Worm (Caenorhabditis elegans): Measurements from ENCODE around the gene F22E5.8.
"Not testable (repeated sequence)": the region's sequence is repeated elsewhere in the genome, so short reads cannot be mapped to it uniquely, and the experiment has no call there.

The F22E5.8 gene

DNA sequence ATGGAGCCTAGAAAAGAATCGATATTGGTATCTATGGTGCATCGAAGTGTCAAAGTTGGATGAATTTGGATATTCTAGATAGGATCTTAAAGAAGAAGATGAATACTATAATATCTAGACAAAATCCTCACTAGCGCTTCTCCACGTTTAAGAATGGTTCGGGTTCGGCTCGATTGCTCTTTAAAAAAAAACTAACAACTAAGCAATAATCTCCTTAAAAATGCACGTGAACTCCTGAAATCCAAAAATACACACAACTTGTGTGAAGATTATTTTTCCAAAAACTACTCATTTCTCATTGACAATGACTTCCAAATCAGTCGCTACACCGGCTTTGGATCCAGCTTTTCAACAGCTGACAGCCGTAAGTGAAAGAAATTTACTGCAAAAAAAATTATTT, 8.7 kb upstream of the F22E5.8 start, which contains the start of gene D2062.1:
D2062.1 (plus strand) TSS at position 301 of the 400 bp plus-strand sequence.
- TF ChIP-seq unc-62 (GFP tag; optimal IDR thresholded peaks at IDR 0.05) = no peak

DNA sequence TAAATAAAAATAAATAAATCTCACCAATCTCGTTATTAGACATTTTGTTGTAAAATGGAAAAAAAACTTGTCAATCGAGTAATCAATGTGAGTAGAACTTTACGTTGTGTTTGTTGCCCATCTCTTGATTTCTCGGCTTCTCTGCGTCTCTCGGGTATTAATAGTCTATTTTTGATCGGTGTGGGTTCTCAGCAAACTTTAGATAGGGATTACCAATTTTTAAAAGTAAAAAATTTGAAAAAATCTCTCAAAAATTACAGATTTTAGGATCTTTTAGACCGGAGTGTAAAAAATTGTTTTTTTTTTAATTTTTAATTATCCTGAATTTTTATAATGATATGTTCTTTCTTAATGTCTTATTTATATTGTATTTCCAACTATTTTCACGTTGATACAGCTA, 2.5 kb upstream of the F22E5.8 start, which contains the start of gene F22E5.21:
F22E5.21 (minus strand) TSS at position 101 of the 400 bp plus-strand sequence.
- TF ChIP-seq unc-62 (GFP tag; optimal IDR thresholded peaks at IDR 0.05) = no peak

DNA sequence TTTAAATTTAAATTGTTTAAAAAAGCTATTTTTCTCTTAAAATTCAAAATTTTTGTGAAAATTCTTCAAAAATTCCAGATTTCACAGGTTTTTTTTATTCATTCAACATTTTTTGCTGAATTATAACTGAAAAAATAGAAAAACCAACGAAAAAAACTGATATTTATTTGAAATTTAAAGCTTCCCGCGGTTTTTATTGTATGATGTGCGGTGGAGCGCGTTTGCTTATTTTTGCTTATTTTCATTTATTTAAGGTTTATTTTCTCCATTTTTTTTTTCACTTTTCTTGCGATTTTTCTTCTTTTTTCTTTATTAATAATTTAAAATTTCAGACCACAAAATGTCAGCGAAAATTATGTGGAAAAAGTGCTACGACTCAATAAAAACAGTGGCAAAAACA, 1.8 kb upstream of the F22E5.8 start, which contains the start of gene F22E5.9:
F22E5.9 (plus strand) TSS at position 327 of the 400 bp plus-strand sequence.
- no peak for TF ChIP-seq unc-62 (GFP tag; optimal IDR thresholded peaks at IDR 0.05)

DNA sequence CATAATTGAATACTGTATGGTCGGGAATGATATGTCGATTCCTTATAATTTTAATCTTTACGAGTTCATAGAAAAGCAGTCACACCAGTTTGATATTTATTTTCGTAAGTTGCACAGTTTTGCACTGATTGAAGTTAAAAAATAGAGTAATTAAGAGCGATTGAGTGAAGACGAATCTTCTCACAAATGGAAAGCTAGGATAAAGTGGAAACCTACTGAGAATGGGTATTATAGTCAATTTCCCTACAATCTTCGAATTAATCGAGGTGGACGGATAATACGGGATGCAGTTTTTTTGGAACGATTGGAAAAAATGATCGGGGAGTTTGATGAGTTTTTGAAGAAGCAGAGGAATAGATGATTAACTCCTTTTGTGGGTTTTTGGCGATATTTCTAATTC, 1.1 kb downstream of the F22E5.8 start, which contains the start of gene F22E5.23:
F22E5.23 (plus strand) TSS at position 301 of the 400 bp plus-strand sequence.
- TF ChIP-seq unc-62 (GFP tag; optimal IDR thresholded peaks at IDR 0.05) = no peak

DNA sequence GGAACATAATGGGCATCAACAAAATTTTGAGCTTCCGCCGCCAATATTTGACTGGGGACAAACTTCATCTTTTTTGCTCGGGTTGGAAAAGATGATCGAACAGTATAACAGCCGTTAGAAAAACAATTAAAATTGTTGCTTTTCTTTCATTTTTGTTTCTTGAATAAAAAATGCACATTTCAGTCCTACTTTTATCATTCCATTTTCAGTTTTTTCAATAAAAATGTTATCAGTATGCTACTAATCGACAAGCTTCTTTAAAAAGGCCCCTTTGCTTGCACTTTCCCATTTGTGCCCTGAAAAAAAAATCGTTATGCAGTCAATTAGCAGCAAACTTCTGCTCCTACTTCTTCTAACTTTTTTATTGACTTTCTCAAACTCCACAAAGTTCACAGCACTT, 1.9 kb downstream of the F22E5.8 start, which contains the start of gene F22E5.7:
F22E5.7 (plus strand) TSS at position 301 of the 400 bp plus-strand sequence.
- no peak for TF ChIP-seq unc-62 (GFP tag; optimal IDR thresholded peaks at IDR 0.05)

DNA sequence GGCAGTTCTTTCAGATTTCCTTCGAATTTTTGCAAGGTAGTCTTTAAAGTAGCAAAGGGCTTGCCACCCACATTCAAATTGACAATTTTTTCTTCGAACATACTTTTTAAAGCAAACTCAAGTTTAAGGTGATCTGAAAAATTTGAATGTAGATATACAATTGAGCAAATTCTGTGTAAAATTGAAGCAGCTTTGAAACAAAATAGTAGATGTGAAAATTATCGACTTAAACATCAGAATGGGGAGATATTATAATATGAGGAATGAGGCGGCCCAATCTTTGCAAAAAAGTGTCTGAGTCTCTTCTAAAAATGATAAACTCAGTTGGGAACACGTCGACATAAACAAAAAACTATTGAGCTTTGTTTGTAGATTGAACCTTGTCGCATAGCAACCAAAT, 4.7 kb downstream of the F22E5.8 start, which contains the start of gene F22E5.11:
F22E5.11 (minus strand) TSS at position 101 of the 400 bp plus-strand sequence.
- no peak for TF ChIP-seq unc-62 (GFP tag; optimal IDR thresholded peaks at IDR 0.05)

DNA sequence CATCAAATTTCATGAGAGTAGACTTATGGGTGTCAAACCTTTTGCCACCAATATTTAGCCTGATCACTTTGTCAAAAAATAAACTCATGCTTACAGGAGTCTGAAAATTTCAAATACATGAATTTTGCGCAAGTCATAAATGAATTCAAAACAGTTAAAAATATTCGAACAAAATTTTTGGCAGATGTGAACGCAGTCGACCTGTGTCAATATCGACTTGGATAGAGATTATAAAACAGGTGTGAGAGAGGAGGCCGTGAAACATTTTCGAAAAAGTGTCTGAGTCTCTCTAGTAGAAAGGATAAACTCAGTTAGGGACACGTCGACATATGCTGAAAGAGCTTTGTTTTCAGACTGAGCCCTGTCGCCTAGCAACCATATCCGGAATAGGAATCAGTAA, 6.9 kb downstream of the F22E5.8 start, which contains the start of gene F22E5.12:
F22E5.12 (minus strand) TSS at position 101 of the 400 bp plus-strand sequence.
- TF ChIP-seq unc-62 (GFP tag; optimal IDR thresholded peaks at IDR 0.05) = not testable (repeated sequence)

DNA sequence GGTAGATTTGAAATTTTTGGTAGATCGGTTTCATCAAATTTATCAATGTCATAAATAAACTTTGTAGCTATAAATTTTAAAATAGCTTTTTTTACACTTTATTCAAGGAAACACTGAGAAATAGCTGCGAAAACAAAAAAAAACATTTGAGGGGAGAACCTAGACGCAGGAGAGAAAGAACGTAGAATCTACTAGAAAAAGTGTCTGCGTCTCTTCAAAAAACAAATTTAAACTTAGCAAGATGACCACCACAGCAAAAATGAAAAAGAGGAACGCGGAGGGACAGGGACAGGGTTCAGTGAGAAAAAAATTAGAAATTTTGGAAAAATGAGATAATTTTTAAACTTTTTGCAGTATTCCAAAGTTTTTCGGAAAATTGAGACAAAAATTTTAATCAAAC, 9.2 kb downstream of the F22E5.8 start:
- no peak for TF ChIP-seq unc-62 (GFP tag; optimal IDR thresholded peaks at IDR 0.05)

DNA sequence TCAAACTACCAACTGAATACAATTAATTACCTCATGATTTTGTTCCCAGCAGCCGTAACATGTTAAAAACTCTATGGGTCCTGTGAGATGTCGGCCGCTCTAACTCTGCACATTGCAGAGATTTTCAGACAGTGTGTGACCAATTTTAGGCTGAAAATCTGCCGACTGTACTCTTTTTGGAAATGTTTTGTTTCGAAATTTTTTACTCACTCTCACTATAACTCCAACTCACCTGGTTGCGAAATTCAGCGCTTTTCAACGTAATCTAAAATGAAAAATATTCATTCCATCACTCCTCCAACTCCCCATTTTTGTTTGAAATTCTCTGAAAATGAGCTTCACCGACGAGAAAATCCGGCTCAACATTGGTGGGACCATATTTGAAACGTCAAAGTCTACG, 9.7 kb downstream of the F22E5.8 start, which contains the start of the genes F22E5.13 and F22E5.6:
F22E5.13 (minus strand) TSS at position 101 of the 400 bp plus-strand sequence.
F22E5.6 (plus strand) TSS at position 297 of the 400 bp plus-strand sequence.
- TF ChIP-seq unc-62 (GFP tag; optimal IDR thresholded peaks at IDR 0.05) = no peak

DNA sequence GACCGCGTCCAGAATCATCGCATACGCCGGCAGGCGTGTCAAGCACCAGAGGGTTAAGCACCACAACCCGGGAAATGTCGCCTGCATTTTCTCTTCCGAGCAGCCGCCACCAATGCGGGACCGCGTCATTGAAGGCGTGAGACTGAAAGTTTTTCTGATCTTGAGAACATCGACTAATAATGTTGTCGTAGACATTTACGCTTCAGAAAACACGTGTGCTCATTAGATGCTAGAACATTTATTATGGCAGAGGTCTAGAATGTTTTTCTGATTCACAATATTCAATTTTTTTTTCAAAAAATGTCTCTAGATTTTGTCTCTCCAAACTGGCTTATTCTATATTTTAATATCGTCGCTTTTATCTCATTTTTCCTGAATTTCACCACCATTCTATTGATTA, 16.8 kb downstream of the F22E5.8 start, which contains the start of gene sri-47:
sri-47 (plus strand) TSS at position 301 of the 400 bp plus-strand sequence.
- no peak for TF ChIP-seq unc-62 (GFP tag; optimal IDR thresholded peaks at IDR 0.05)

DNA sequence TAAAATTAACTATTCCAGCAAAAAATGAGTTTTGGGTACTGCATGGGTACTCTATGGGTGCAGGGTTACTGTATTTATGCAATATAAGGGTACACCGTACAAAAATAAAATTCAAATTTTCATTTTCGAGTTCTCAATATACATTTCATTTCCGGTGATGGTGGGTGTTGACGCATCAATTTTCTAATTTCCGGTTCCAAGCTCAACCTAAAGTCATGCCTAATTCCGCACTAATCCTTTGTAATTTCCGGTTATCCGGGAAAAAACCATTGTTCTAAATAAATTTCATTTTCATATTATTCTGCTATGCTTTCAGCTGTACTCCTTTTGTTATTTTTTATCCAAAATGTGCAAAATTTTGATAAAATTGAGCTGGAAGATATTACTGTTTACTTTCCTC, 19.5 kb downstream of the F22E5.8 start, which contains the start of gene gcy-21:
gcy-21 (plus strand) TSS at position 301 of the 400 bp plus-strand sequence.
- TF ChIP-seq unc-62 (GFP tag; optimal IDR thresholded peaks at IDR 0.05) = no peak

DNA sequence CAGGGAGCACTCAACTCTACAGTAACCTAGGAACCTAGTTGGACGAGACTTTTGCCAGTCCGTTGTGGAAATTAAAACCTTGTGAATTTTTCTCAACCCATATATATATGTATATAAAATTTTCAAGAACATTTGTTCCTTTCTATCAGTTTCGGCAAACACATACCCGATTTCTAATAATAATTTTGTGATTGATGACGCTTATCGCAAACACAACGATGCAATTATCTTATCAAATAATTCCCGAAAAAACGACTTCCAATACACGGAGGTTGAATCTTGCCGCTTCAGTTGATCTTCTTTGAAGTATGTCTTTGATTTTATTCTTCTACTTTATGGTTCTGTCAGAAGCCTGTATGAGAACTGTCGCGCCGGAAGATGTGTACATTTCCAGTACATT, 25.2 kb downstream of the F22E5.8 start, which contains the start of gene F22E5.2:
F22E5.2 (plus strand) TSS at position 301 of the 400 bp plus-strand sequence.
- not testable (repeated sequence) for TF ChIP-seq unc-62 (GFP tag; optimal IDR thresholded peaks at IDR 0.05)

DNA sequence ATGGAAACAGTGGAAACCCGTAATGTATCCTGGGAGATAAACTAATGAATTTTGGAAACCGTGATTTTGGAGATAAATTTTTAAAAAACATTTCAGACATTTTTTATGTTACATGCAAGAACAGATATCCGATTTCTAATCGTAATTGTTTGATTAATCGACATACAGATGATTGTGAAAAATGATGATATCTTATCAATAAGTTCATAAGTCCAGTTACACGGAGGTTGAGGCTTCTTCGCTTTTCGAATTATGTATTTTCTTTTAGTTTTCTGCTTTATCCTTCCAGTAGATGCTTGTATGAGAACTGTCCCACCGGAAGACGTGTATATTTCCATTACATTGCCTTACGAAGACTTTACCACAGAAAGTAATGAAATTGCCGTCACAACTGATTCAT, 25.8 kb downstream of the F22E5.8 start, which contains the start of gene F22E5.22:
F22E5.22 (plus strand) TSS at position 301 of the 400 bp plus-strand sequence.
- TF ChIP-seq unc-62 (GFP tag; optimal IDR thresholded peaks at IDR 0.05) = no peak

DNA sequence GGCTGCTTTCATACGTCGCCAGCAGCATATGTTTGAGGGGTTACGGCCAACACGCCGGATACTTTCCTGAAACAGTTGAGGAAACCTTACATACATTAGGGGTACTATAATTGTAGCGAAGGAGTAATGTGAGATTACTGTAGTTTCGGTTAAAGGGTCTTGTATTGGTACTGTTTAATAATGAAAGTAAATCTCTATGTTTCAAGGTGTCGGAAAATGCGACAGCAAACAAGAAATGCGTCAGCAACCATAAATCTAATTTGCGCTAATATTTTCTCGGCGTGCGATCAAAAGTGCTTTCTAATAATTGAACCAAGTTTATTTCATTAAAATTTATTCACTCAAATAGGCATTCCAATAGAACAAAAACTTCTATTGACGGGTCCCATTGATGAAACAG, 32.5 kb downstream of the F22E5.8 start, which contains the start of gene sri-57:
sri-57 (minus strand) TSS at position 101 of the 400 bp plus-strand sequence.
- TF ChIP-seq unc-62 (GFP tag; optimal IDR thresholded peaks at IDR 0.05) = not testable (repeated sequence)

DNA sequence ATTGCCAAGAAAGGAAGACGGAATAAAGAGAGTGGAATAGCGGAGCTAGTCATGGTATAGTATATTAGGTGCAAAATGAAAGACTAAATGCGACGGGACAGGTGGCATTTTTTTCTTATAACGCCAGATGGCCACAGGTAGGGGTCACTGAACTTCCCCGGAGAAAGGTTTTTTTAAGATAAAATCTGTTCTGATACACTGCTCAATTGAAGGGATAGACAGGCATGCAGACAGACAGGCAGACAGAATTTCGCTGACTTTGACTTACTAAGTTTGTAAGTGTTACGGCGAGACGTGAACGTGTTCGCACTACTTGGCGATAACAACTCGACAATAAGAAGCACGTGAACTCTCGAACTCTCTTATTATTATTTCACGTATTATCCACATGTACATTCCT, 33.7 kb downstream of the F22E5.8 start, which contains the start of the genes F22E5.20 and F22E5.1:
F22E5.20 (minus strand) TSS at position 101 of the 400 bp plus-strand sequence.
F22E5.1 (plus strand) TSS at position 242 of the 400 bp plus-strand sequence.
- not testable (repeated sequence) for TF ChIP-seq unc-62 (GFP tag; optimal IDR thresholded peaks at IDR 0.05)

DNA sequence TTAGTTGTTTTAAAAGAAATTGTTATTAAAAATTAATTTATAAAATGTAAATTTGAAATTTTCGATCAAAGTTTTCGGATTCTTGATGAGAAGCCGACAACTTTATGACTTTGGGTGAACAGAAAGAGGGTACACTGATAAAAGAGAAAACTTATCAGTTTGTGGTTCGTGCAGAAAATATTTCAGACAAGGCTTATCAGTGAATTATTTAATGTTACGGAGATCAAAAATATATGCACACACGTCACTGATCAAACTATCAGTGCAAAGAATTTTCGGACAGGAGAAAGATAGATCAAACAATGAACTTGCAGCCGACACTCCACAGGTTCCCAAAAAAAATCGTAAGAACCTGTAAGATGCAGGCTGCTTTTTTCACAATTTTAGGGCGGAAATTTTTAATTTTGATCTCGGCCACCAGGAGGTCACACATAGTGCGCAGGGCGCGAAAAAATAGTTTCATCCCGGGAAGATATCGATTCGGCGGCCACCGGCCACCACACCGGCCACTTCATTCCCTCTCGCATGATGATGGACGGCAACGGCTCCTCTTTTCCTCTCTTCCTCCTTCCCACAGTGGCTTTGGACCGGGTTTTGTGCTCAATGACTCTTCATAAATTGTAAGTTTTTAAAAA, 37.8 kb downstream of the F22E5.8 start, which contains the start of gene F22E5.17:
F22E5.17 (plus strand) TSS at position 508 of the 635 bp plus-strand sequence.
- TF ChIP-seq unc-62 (GFP tag; optimal IDR thresholded peaks at IDR 0.05) = no peak

All from whole organism, dauer.